Worm (Caenorhabditis elegans): ENCODE data around the gene M199.2.

ce11 chrIV:15126021-15126420 is 17.4 kb downstream of the M199.2 start, which contains the start of gene clec-190:
- TF ChIP-seq dao-5 (tag; optimal IDR thresholded peaks at IDR 0.05) (no peak), W03F9.2 (tag; optimal IDR thresholded peaks at IDR 0.05) (no peak), him-1 (tag; optimal IDR thresholded peaks at IDR 0.05) (no peak)

Measured in whole organism, L4/young adult.